Fruit fly (Drosophila melanogaster) whole organism, embryonic: Measurements from ENCODE around the gene Rilpl.

Source experiments
- Ada2b ChIP-seq: fragments of 200-800 bp; sonication (Bioruptor generic); IDR thresholded peaks from 2 replicates; pipeline ENCODE4 v1.3.6; 2022; ENCODE audit warnings: missing biosample characterization, missing genetic modification characterization
- Adf1 ChIP-seq: fragments of 200-800 bp; sonication (Bioruptor generic); IDR thresholded peaks from 2 replicates; pipeline ENCODE4 v1.3.6; 2022; ENCODE audit warnings: missing biosample characterization, missing genetic modification characterization
- B-H2 ChIP-seq: fragments of 200-800 bp; sonication (Bioruptor generic); optimal IDR thresholded peaks from 2 replicates; lab custom pipeline; 2018; ENCODE audit warnings: missing biosample characterization, mild to moderate bottlenecking, missing genetic modification characterization
- CG10959 ChIP-seq: fragments of 200-800 bp; sonication (Bioruptor generic); IDR thresholded peaks from 2 replicates; pipeline ENCODE4 v1.3.6; 2022; ENCODE audit warnings: missing biosample characterization, missing genetic modification characterization
- CG10979 ChIP-seq: fragments of 200-800 bp; sonication (Bioruptor generic); optimal IDR thresholded peaks from 2 replicates; lab custom pipeline; 2018; ENCODE audit warnings: missing biosample characterization, mild to moderate bottlenecking, missing genetic modification characterization, moderate library complexity
- CG11723 ChIP-seq: fragments of 200-800 bp; sonication (Bioruptor generic); optimal IDR thresholded peaks from 2 replicates; lab custom pipeline; 2017; ENCODE audit warnings: missing biosample characterization, mild to moderate bottlenecking, missing genetic modification characterization
- CG13287 ChIP-seq: fragments of 200-800 bp; sonication (Bioruptor generic); IDR thresholded peaks from 2 replicates; pipeline ENCODE4 v1.3.6; 2022; ENCODE audit warnings: missing biosample characterization, missing genetic modification characterization; ENCODE audit not compliant: partially characterized antibody
- CG14667 ChIP-seq: fragments of 200-800 bp; sonication (Bioruptor generic); IDR thresholded peaks from 2 replicates; pipeline ENCODE4 v1.3.6; 2022; ENCODE audit warnings: missing biosample characterization, missing genetic modification characterization
- CG2129 ChIP-seq: fragments of 200-800 bp; sonication (Bioruptor generic); IDR thresholded peaks from 2 replicates; pipeline ENCODE4 v1.3.6; 2022; ENCODE audit warnings: missing biosample characterization, missing genetic modification characterization; ENCODE audit not compliant: partially characterized antibody
- CG2712 ChIP-seq: fragments of 200-800 bp; optimal IDR thresholded peaks from 3 replicates; lab custom pipeline; 2019; ENCODE audit warnings: missing biosample characterization, mild to moderate bottlenecking, missing genetic modification characterization, moderate library complexity
- CG6689 ChIP-seq: fragments of 200-800 bp; sonication (Bioruptor generic); IDR thresholded peaks from 2 replicates; pipeline ENCODE4 v1.3.6; 2022; ENCODE audit warnings: missing biosample characterization, missing genetic modification characterization
- CG6765 ChIP-seq: fragments of 200-800 bp; sonication (Bioruptor generic); optimal IDR thresholded peaks from 3 replicates; lab custom pipeline; 2017; ENCODE audit warnings: missing biosample characterization, mild to moderate bottlenecking, missing genetic modification characterization
- CG7271 ChIP-seq: fragments of 200-800 bp; sonication (Bioruptor generic); optimal IDR thresholded peaks from 2 replicates; lab custom pipeline; 2018; ENCODE audit warnings: missing biosample characterization, mild to moderate bottlenecking, missing genetic modification characterization, moderate library complexity
- CG7786 ChIP-seq: fragments of 200-800 bp; sonication (Bioruptor generic); optimal IDR thresholded peaks from 2 replicates; lab custom pipeline; 2016; ENCODE audit warnings: missing biosample characterization, missing genetic modification characterization
- CG7963 ChIP-seq: fragments of 200-800 bp; sonication (Bioruptor generic); IDR thresholded peaks from 3 replicates; pipeline ENCODE4 v1.3.6; 2022; ENCODE audit warnings: missing biosample characterization, missing genetic modification characterization; ENCODE audit not compliant: partially characterized antibody
- CG8089 ChIP-seq: fragments of 200-800 bp; sonication (Bioruptor generic); optimal IDR thresholded peaks from 3 replicates; lab custom pipeline; 2016; ENCODE audit warnings: missing biosample characterization, missing genetic modification characterization
- CG8765 ChIP-seq: fragments of 200-800 bp; sonication (Bioruptor generic); IDR thresholded peaks from 2 replicates; pipeline ENCODE4 v1.3.6; 2022; ENCODE audit warnings: missing biosample characterization, missing genetic modification characterization
- CG9609 ChIP-seq: fragments of 200-800 bp; sonication (Bioruptor generic); optimal IDR thresholded peaks from 3 replicates; lab custom pipeline; 2016; ENCODE audit warnings: missing biosample characterization, missing genetic modification characterization
- Fer2 ChIP-seq: fragments of 200-800 bp; sonication (Bioruptor generic); optimal IDR thresholded peaks from 2 replicates; lab custom pipeline; 2018; ENCODE audit warnings: missing biosample characterization, mild to moderate bottlenecking, missing genetic modification characterization, moderate library complexity
- H2.0 ChIP-seq: fragments of 200-800 bp; sonication (Bioruptor generic); IDR thresholded peaks from 2 replicates; pipeline ENCODE4 v1.3.6; 2022; ENCODE audit warnings: missing biosample characterization, missing genetic modification characterization
- HLH4C ChIP-seq: fragments of 200-800 bp; sonication (Bioruptor generic); IDR thresholded peaks from 3 replicates; pipeline ENCODE4 v1.3.6; 2022; ENCODE audit warnings: missing biosample characterization, missing genetic modification characterization; ENCODE audit not compliant: partially characterized antibody
- Hmr ChIP-seq: fragments of 200-800 bp; sonication (Bioruptor generic); optimal IDR thresholded peaks from 3 replicates; lab custom pipeline; 2017; ENCODE audit warnings: mild to moderate bottlenecking, missing biosample characterization, missing genetic modification reagents, missing genetic modification characterization
- Hr3 ChIP-seq: fragments of 200-800 bp; sonication (Bioruptor generic); optimal IDR thresholded peaks from 3 replicates; lab custom pipeline; 2016; ENCODE audit warnings: missing biosample characterization, missing genetic modification characterization
- Med ChIP-seq: fragments of 200-800 bp; sonication (Bioruptor generic); peaks from one replicate; lab custom pipeline; 2016; ENCODE audit warnings: missing biosample characterization, missing genetic modification characterization, mild to moderate bottlenecking, inconsistent platforms, moderate library complexity
- NFAT ChIP-seq: fragments of 200-800 bp; sonication (Bioruptor generic); IDR thresholded peaks from 2 replicates; pipeline ENCODE4 v1.3.6; 2022; ENCODE audit warnings: missing biosample characterization, missing genetic modification characterization
- Six4 ChIP-seq: fragments of 200-800 bp; sonication (Bioruptor generic); optimal IDR thresholded peaks from 2 replicates; lab custom pipeline; 2016; ENCODE audit warnings: missing biosample characterization, missing genetic modification characterization
- bigmax ChIP-seq: fragments of 200-800 bp; sonication (Bioruptor generic); optimal IDR thresholded peaks from 2 replicates; lab custom pipeline; 2018; ENCODE audit warnings: missing biosample characterization, mild to moderate bottlenecking, missing genetic modification characterization
- dan ChIP-seq: fragments of 200-800 bp; sonication (Bioruptor generic); IDR thresholded peaks from 2 replicates; pipeline ENCODE4 v1.3.6; 2022; ENCODE audit warnings: missing biosample characterization, missing genetic modification characterization
- dpn ChIP-seq, 2 experiments: fragments of 200-800 bp; sonication (Bioruptor generic); optimal IDR thresholded peaks; 3 replicates each; lab custom pipeline; 2016; ENCODE audit warnings: missing biosample characterization in 2 of 2, missing genetic modification characterization in 2 of 2
- dysf ChIP-seq: fragments of 200-800 bp; sonication (Bioruptor generic); IDR thresholded peaks from 3 replicates; pipeline ENCODE4 v1.3.6; 2022; ENCODE audit warnings: missing biosample characterization, missing genetic modification characterization
- emc ChIP-seq: fragments of 200-800 bp; sonication (Bioruptor generic); optimal IDR thresholded peaks from 2 replicates; lab custom pipeline; 2016; ENCODE audit warnings: missing biosample characterization, missing genetic modification characterization
- her ChIP-seq: fragments of 200-800 bp; sonication (Bioruptor generic); optimal IDR thresholded peaks from 2 replicates; lab custom pipeline; 2016; ENCODE audit warnings: missing biosample characterization, missing genetic modification characterization
- ind ChIP-seq: fragments of 200-800 bp; sonication (Bioruptor generic); optimal IDR thresholded peaks from 3 replicates; lab custom pipeline; 2016; ENCODE audit warnings: missing biosample characterization, missing genetic modification characterization
- insv ChIP-seq, 2 experiments: fragments of 200-800 bp; sonication (Bioruptor generic); optimal IDR thresholded peaks; 3 replicates each; lab custom pipeline; 2016 to 2018; ENCODE audit warnings: missing biosample characterization in 2 of 2, missing genetic modification characterization in 2 of 2
- lola ChIP-seq, 3 experiments: fragments of >200 bp in 2 of 3; fragments of 200-800 bp in 1 of 3; sonication (Bioruptor generic) in 1 of 3; optimal IDR thresholded peaks; 2 replicates each; lab custom pipeline; 2017 to 2019; ENCODE audit warnings: missing biosample characterization in 3 of 3, missing genetic modification characterization in 3 of 3, mild to moderate bottlenecking in 1 of 3, moderate library complexity in 1 of 3
- lov ChIP-seq, 2 experiments: fragments of 200-800 bp in 1 of 2; fragments of >200 bp in 1 of 2; sonication (Bioruptor generic) in 1 of 2; IDR thresholded peaks in 1 of 2; optimal IDR thresholded peaks in 1 of 2; 2 replicates in 1 of 2; 3 replicates in 1 of 2; pipeline versions ENCODE4 v1.3.6 to Lab custom; 2017 to 2022; ENCODE audit warnings: missing biosample characterization in 1 of 2, missing genetic modification characterization in 1 of 2
- mam ChIP-seq: fragments of 200-800 bp; sonication (Bioruptor generic); optimal IDR thresholded peaks from 3 replicates; lab custom pipeline; 2016; ENCODE audit warnings: missing biosample characterization, missing genetic modification characterization
- nau ChIP-seq: fragments of 200-800 bp; sonication (Bioruptor generic); optimal IDR thresholded peaks from 3 replicates; lab custom pipeline; 2017; ENCODE audit warnings: missing biosample characterization, mild to moderate bottlenecking, missing genetic modification characterization, missing genetic modification reagents
- nerfin-1 ChIP-seq: fragments of 200-800 bp; sonication (Bioruptor generic); optimal IDR thresholded peaks from 3 replicates; lab custom pipeline; 2019; ENCODE audit warnings: missing biosample characterization, mild to moderate bottlenecking, missing genetic modification characterization, moderate library complexity
- onecut ChIP-seq: fragments of 200-800 bp; sonication (Bioruptor generic); IDR thresholded peaks from 2 replicates; pipeline ENCODE4 v1.3.6; 2022; ENCODE audit warnings: missing biosample characterization, missing genetic modification characterization
- pros ChIP-seq: fragments of 200-800 bp; sonication (Bioruptor generic); optimal IDR thresholded peaks from 3 replicates; lab custom pipeline; 2019; ENCODE audit warnings: missing biosample characterization, mild to moderate bottlenecking, missing genetic modification characterization, moderate library complexity
- row ChIP-seq: fragments of 200-800 bp; sonication (Bioruptor generic); IDR thresholded peaks from 3 replicates; pipeline ENCODE4 v1.3.6; 2022; ENCODE audit warnings: missing biosample characterization, missing genetic modification characterization
- shn ChIP-seq: fragments of 200-800 bp; sonication (Bioruptor generic); optimal IDR thresholded peaks from 3 replicates; lab custom pipeline; 2016; ENCODE audit warnings: missing biosample characterization, missing genetic modification characterization
- ssp ChIP-seq: fragments of 200-800 bp; sonication (Bioruptor generic); IDR thresholded peaks from 2 replicates; pipeline ENCODE4 v1.3.6; 2022; ENCODE audit warnings: missing biosample characterization, missing genetic modification characterization
- tap ChIP-seq: fragments of 200-800 bp; optimal IDR thresholded peaks from 3 replicates; lab custom pipeline; 2019; ENCODE audit warnings: missing biosample characterization, mild to moderate bottlenecking, missing genetic modification characterization, moderate library complexity
- zen ChIP-seq: fragments of 200-800 bp; sonication (Bioruptor generic); optimal IDR thresholded peaks from 3 replicates; lab custom pipeline; 2018; ENCODE audit warnings: missing biosample characterization, mild to moderate bottlenecking, missing genetic modification characterization, moderate library complexity
- zfh1 ChIP-seq: fragments of 200-800 bp; sonication (Bioruptor generic); IDR thresholded peaks from 3 replicates; pipeline ENCODE4 v1.3.6; 2022; ENCODE audit warnings: missing biosample characterization, missing genetic modification characterization

Gene Rilpl

DNA sequence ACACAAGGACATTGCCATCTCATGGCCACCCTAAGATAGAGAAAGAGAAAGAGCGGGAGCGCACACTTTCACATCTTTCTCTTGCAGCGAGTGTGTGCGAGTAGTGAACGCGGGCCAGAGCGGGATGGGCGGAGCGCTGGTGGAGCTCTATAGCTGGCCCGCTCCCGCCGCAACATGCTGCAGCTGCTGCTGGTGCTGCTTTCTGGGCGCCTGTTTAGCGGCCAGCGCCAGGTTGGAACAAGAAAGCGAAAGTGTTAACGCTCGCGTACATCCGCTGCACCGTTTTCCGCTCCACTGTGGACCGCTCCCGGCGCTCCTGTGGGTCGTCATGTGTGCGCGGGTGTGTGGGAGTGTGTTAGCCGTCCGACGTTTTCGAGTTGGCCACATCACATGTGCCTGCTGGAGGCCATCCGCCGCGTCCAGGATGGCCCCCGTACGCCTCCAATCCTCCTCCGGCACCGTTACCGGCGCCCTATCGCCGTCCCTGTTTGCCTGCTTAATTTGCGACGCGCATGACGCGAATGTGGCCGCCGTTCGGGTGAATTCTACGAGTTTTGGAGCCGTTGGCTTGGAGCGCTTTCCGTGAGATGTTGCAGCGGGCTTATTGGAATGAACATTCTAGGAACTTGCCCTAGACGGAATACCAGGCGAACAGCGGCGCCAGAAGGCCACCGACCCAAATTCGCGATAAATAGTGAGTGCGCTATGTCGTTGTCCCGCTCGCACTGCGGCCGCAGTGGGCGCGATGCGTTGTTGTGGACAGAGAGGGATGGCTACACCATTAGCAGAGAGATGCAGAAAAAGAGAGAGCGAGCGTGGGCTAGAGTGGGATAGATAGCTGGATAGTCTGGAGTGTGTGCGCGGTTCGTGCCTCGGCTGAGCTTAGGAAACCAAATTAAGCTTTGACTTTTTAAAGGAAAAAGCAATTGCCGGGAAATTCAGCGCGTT is 6.5 kb downstream of the Rilpl start (continued):
- TF ChIP-seq bigmax (GFP tag; lab: Kevin White, UChicago): no peak
- 0 out of 3 replicates have a peak, but pooled peaks have one; percentile 24 for TF ChIP-seq CG7963 (GFP tag; lab: Robert Waterston, UW)
- TF ChIP-seq CG2129 (GFP tag; lab: Robert Waterston, UW): no peak
- TF ChIP-seq ind (GFP tag; lab: Kevin White, UChicago): no peak
- TF ChIP-seq CG10959 (GFP tag; lab: Robert Waterston, UW): no peak
- TF ChIP-seq Ada2b (GFP tag; lab: Robert Waterston, UW): no peak
- TF ChIP-seq Adf1 (GFP tag; lab: Robert Waterston, UW): peak; percentile 36; the same call in 1 of the 2 replicates
- TF ChIP-seq CG10979: no peak
- no peak for TF ChIP-seq her (GFP tag; lab: Kevin White, UChicago)
- peak; percentile 15; the same call in 1 of the 3 replicates for TF ChIP-seq row (GFP tag; lab: Robert Waterston, UW)
- TF ChIP-seq dpn (GFP tag; optimal IDR thresholded peaks at IDR 0.05; lab: Kevin White, UChicago): peak in 1 of 2 experiments; percentile 13
- no peak for TF ChIP-seq lov (optimal IDR thresholded peaks at IDR 0.05; lab: Kevin White, UChicago)
- peak; percentile 80; the same call in 1 of the 3 replicates for TF ChIP-seq lov (GFP tag; IDR thresholded peaks at IDR 0.05; lab: Robert Waterston, UW)
- no peak for TF ChIP-seq Fer2 (tag; lab: Kevin White, UChicago)
- TF ChIP-seq dysf (GFP tag; lab: Robert Waterston, UW): 0 out of 3 replicates have a peak, but pooled peaks have one; percentile 26
- no peak for TF ChIP-seq CG14667 (GFP tag; lab: Robert Waterston, UW)
- TF ChIP-seq CG11723 (GFP tag; lab: Kevin White, UChicago): peak; percentile 27
- TF ChIP-seq zfh1: 0 out of 3 replicates have a peak, but pooled peaks have one; percentile 4
- no peak for TF ChIP-seq CG7271 (tag; lab: Kevin White, UChicago)
- TF ChIP-seq Six4 (GFP tag; lab: Kevin White, UChicago): no peak
- no peak for TF ChIP-seq emc
- TF ChIP-seq B-H2 (GFP tag; lab: Kevin White, UChicago): no peak
- peak; percentile 83 for TF ChIP-seq Med
- peak; percentile 38; the same call in 1 of the 2 replicates for TF ChIP-seq CG13287 (GFP tag; lab: Robert Waterston, UW)
- no peak for TF ChIP-seq dan (GFP tag; lab: Robert Waterston, UW)
- peak; percentile 3 for TF ChIP-seq CG9609 (GFP tag; lab: Kevin White, UChicago)
- TF ChIP-seq Hr3: peak; percentile 86
- TF ChIP-seq insv (GFP tag; optimal IDR thresholded peaks at IDR 0.05; lab: Kevin White, UChicago): peak in 1 of 2 experiments; percentile 65
- TF ChIP-seq Hmr (GFP tag; lab: Kevin White, UChicago): peak; percentile 77
- TF ChIP-seq HLH4C (GFP tag; lab: Robert Waterston, UW): 0 out of 3 replicates have a peak, but pooled peaks have one; percentile 13
- TF ChIP-seq mam (GFP tag; lab: Kevin White, UChicago): no peak
- TF ChIP-seq tap (tag; lab: Kevin White, UChicago): no peak
- no peak for TF ChIP-seq CG7786
- no peak for TF ChIP-seq lola (GFP tag; optimal IDR thresholded peaks at IDR 0.05; lab: Kevin White, UChicago)
- no peak for TF ChIP-seq nau (GFP tag; lab: Kevin White, UChicago)
- TF ChIP-seq CG6765: no peak
- TF ChIP-seq CG6689: no peak; the same call in 1 of the 2 replicates
- no peak for TF ChIP-seq NFAT (GFP tag; lab: Robert Waterston, UW)
- no peak for TF ChIP-seq CG8089 (GFP tag; lab: Kevin White, UChicago)
- no peak for TF ChIP-seq ssp (GFP tag; lab: Robert Waterston, UW)
- TF ChIP-seq pros (GFP tag; lab: Kevin White, UChicago): peak; percentile 76
- peak; percentile 38 for TF ChIP-seq zen (tag; lab: Kevin White, UChicago)
- TF ChIP-seq H2.0 (GFP tag; lab: Robert Waterston, UW): no peak
- TF ChIP-seq CG2712 (tag; lab: Kevin White, UChicago): peak; percentile 14
- TF ChIP-seq CG8765 (GFP tag; lab: Robert Waterston, UW): no peak; the same call in 1 of the 2 replicates
- no peak for TF ChIP-seq onecut (GFP tag; lab: Robert Waterston, UW)
- peak; percentile 10 for TF ChIP-seq shn (GFP tag; lab: Kevin White, UChicago)
- TF ChIP-seq nerfin-1: peak; percentile 14
